Worm (Caenorhabditis elegans) whole organism, L2 larva: ENCODE measurements around the gene Y52E8A.1.

Experiments
- C34F6.9 ChIP-seq: fragments of 150-350 bp; optimal IDR thresholded peaks from 2 replicates; lab custom pipeline; 2014; ENCODE audit warnings: missing biosample characterization, missing genetic modification characterization
- Y55F3AM.14 ChIP-seq: fragments of 200-800 bp; sonication (Bioruptor generic); optimal IDR thresholded peaks from 2 replicates; lab custom pipeline; 2018; ENCODE audit warnings: mild to moderate bottlenecking, missing genetic modification characterization, missing compliant biosample characterization
- ZK546.5 ChIP-seq: sonication (generic microtip); optimal IDR thresholded peaks from 2 replicates; lab custom pipeline; 2017; ENCODE audit warnings: missing biosample characterization, missing genetic modification characterization
- alr-1 ChIP-seq: fragments of 150-350 bp; optimal IDR thresholded peaks from 2 replicates; lab custom pipeline; 2014; ENCODE audit warnings: missing biosample characterization, missing genetic modification characterization
- aly-2 ChIP-seq: fragments of 150-350 bp; optimal IDR thresholded peaks from 2 replicates; lab custom pipeline; 2014; ENCODE audit warnings: missing biosample characterization, missing genetic modification characterization
- blmp-1 ChIP-seq: sonication (generic microtip); optimal IDR thresholded peaks from 2 replicates; lab custom pipeline; 2017; ENCODE audit warnings: missing genetic modification characterization, mild to moderate bottlenecking, missing compliant biosample characterization, antibody characterized with exemption, moderate library complexity; ENCODE audit not compliant: insufficient read depth
- crh-2 ChIP-seq: sonication (generic microtip); optimal IDR thresholded peaks from 2 replicates; lab custom pipeline; 2017; ENCODE audit warnings: missing biosample characterization, missing genetic modification characterization
- egl-27 ChIP-seq: sonication (generic microtip); optimal IDR thresholded peaks from 3 replicates; lab custom pipeline; 2017; ENCODE audit warnings: missing biosample characterization, missing genetic modification reagents, missing genetic modification characterization
- elt-1 ChIP-seq: fragments of 150-350 bp; optimal IDR thresholded peaks from 2 replicates; lab custom pipeline; 2014; ENCODE audit warnings: missing biosample characterization, missing genetic modification characterization
- elt-3 ChIP-seq: sonication (generic microtip); optimal IDR thresholded peaks from 2 replicates; lab custom pipeline; 2017; ENCODE audit warnings: missing biosample characterization, missing genetic modification characterization
- fos-1 ChIP-seq: fragments of 150-350 bp; optimal IDR thresholded peaks from 2 replicates; lab custom pipeline; 2014; ENCODE audit warnings: missing biosample characterization, missing genetic modification characterization
- gmeb-1 ChIP-seq: fragments of 150-350 bp; optimal IDR thresholded peaks from 2 replicates; lab custom pipeline; 2014; ENCODE audit warnings: missing biosample characterization, missing genetic modification characterization
- lin-11 ChIP-seq: fragments of 150-350 bp; sonication (generic microtip); optimal IDR thresholded peaks from 2 replicates; lab custom pipeline; 2014; ENCODE audit warnings: missing biosample characterization, missing genetic modification characterization, inconsistent platforms, mixed read lengths
- lin-13 ChIP-seq: fragments of 150-350 bp; optimal IDR thresholded peaks from 2 replicates; lab custom pipeline; 2014; ENCODE audit warnings: missing biosample characterization, missing genetic modification reagents, missing genetic modification characterization
- lin-39 ChIP-seq: fragments of 150-350 bp; optimal IDR thresholded peaks from 2 replicates; lab custom pipeline; 2014; ENCODE audit warnings: missing biosample characterization, missing genetic modification reagents, missing genetic modification characterization
- lsy-2 ChIP-seq, 2 experiments: fragments of 150-350 bp in 1 of 2; sonication (generic microtip) in 1 of 2; optimal IDR thresholded peaks; 2 replicates each; lab custom pipeline; 2014 to 2017; ENCODE audit warnings: missing biosample characterization in 2 of 2, missing genetic modification characterization in 2 of 2
- mbf-1 ChIP-seq: sonication (generic microtip); optimal IDR thresholded peaks from 2 replicates; lab custom pipeline; 2017; ENCODE audit warnings: missing biosample characterization, missing genetic modification characterization
- nhr-129 ChIP-seq: fragments of 150-350 bp; optimal IDR thresholded peaks from 2 replicates; lab custom pipeline; 2014; ENCODE audit warnings: missing biosample characterization, missing genetic modification characterization
- nhr-21 ChIP-seq: fragments of 150-350 bp; optimal IDR thresholded peaks from 2 replicates; lab custom pipeline; 2014; ENCODE audit warnings: missing biosample characterization, missing genetic modification characterization
- nhr-23 ChIP-seq: fragments of 150-350 bp; optimal IDR thresholded peaks from 2 replicates; lab custom pipeline; 2014; ENCODE audit warnings: missing biosample characterization, missing genetic modification reagents, missing genetic modification characterization
- nhr-237 ChIP-seq: fragments of 150-350 bp; optimal IDR thresholded peaks from 2 replicates; lab custom pipeline; 2014; ENCODE audit warnings: missing biosample characterization, missing genetic modification characterization
- nhr-25 ChIP-seq: fragments of 150-350 bp; sonication (generic microtip); optimal IDR thresholded peaks from 3 replicates; lab custom pipeline; 2014; ENCODE audit warnings: missing biosample characterization, missing genetic modification characterization
- nhr-6 ChIP-seq: fragments of 150-350 bp; optimal IDR thresholded peaks from 2 replicates; lab custom pipeline; 2014; ENCODE audit warnings: missing biosample characterization, missing genetic modification characterization
- peb-1 ChIP-seq: fragments of 150-350 bp; optimal IDR thresholded peaks from 2 replicates; lab custom pipeline; 2014; ENCODE audit warnings: missing biosample characterization, missing genetic modification characterization
- sem-4 ChIP-seq: fragments of 150-350 bp; optimal IDR thresholded peaks from 2 replicates; lab custom pipeline; 2014; ENCODE audit warnings: missing biosample characterization, missing genetic modification reagents, missing genetic modification characterization
- sma-3 ChIP-seq: sonication (generic microtip); optimal IDR thresholded peaks from 2 replicates; lab custom pipeline; 2016; ENCODE audit warnings: missing genetic modification reagents, missing genetic modification characterization, missing compliant biosample characterization
- sma-9 ChIP-seq, 2 experiments: fragments of 150-350 bp in 1 of 2; sonication (generic microtip) in 1 of 2; optimal IDR thresholded peaks; 2 replicates each; lab custom pipeline; 2014 to 2016; ENCODE audit warnings: missing genetic modification characterization in 2 of 2, mild to moderate bottlenecking in 1 of 2, missing biosample characterization in 1 of 2, missing compliant biosample characterization in 1 of 2, missing genetic modification reagents in 1 of 2, moderate library complexity in 1 of 2
- snpc-4 ChIP-seq: fragments of 150-350 bp; optimal IDR thresholded peaks from 2 replicates; lab custom pipeline; 2014; ENCODE audit warnings: missing biosample characterization, missing genetic modification characterization
- unc-39 ChIP-seq: fragments of 150-350 bp; optimal IDR thresholded peaks from 2 replicates; lab custom pipeline; 2014; ENCODE audit warnings: missing biosample characterization, missing genetic modification characterization
- unc-55 ChIP-seq: fragments of 150-350 bp; sonication (generic microtip); optimal IDR thresholded peaks from 3 replicates; lab custom pipeline; 2014; ENCODE audit warnings: missing biosample characterization, missing genetic modification reagents, missing genetic modification characterization
- unc-62 ChIP-seq: fragments of 150-350 bp; optimal IDR thresholded peaks from 2 replicates; lab custom pipeline; 2014; ENCODE audit warnings: missing biosample characterization, missing genetic modification reagents, missing genetic modification characterization
- zag-1 ChIP-seq: fragments of 150-350 bp; optimal IDR thresholded peaks from 2 replicates; lab custom pipeline; 2014; ENCODE audit warnings: missing biosample characterization, missing genetic modification characterization
- ztf-1 ChIP-seq: fragments of 200-800 bp; sonication (Bioruptor generic); conservative IDR thresholded peaks from 2 replicates; pipeline ENCODE4 v1.3.6; 2022; ENCODE audit warnings: missing genetic modification characterization, missing compliant biosample characterization
- ztf-11 ChIP-seq: sonication (generic microtip); optimal IDR thresholded peaks from 2 replicates; lab custom pipeline; 2017; ENCODE audit warnings: missing biosample characterization, missing genetic modification characterization
- ztf-4 ChIP-seq: fragments of 150-350 bp; optimal IDR thresholded peaks from 2 replicates; lab custom pipeline; 2014; ENCODE audit warnings: missing biosample characterization, missing genetic modification characterization

Y52E8A.1 gene

DNA sequence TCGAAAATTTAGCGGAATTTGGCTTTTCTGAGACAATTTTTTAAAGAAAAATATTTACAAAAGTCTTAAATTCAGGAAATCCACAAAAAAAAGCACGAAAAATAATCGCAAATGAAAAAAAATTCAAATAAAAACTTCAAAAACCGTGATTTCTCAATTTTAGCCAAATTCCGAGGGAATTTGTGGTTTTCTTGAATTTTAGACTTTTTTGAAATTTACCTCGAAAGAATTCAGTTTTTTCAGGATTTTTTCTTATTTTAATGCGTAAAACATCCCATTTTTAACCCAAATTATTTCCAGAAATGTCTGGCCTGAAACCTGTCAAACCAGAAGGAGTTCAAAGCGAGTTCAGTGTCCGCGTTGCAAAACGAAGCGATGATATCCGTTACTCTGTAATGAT is 20.6 kb upstream of the Y52E8A.1 start, which contains the start of gene gtf-2F1:
TSS of gene gtf-2F1 (plus strand) at position 301 of the 400 bp plus-strand sequence.
- TF ChIP-seq lsy-2 (tag; optimal IDR thresholded peaks at IDR 0.05; lab: Kevin White, UChicago) (no peak), unc-55 (no peak), ZK546.5 (tag; lab: Kevin White, UChicago) (no peak), lin-11 (tag; lab: Kevin White, UChicago) (no peak)

ce11 chrII:4306921-4307630 is 14.8 kb upstream of the Y52E8A.1 start, which contains the start of gene Y52E8A.3:
Y52E8A.3 (minus strand) TSS chrII:4306971.
- no peak for TF ChIP-seq unc-62 (GFP tag; lab: Kevin White, UChicago)
- TF ChIP-seq nhr-25 (tag; lab: Kevin White, UChicago): no peak
- TF ChIP-seq nhr-6 (tag; lab: Kevin White, UChicago): no peak

ce11 chrII:4312115-4312514 is 9.8 kb upstream of the Y52E8A.1 start, which contains the start of gene plep-1:
plep-1 (minus strand) TSS chrII:4312215.
- no peak for TF ChIP-seq elt-3 (tag; lab: Kevin White, UChicago)
- no peak for TF ChIP-seq unc-62 (GFP tag; lab: Kevin White, UChicago)
- TF ChIP-seq Y55F3AM.14 (GFP tag; lab: Kevin White, UChicago): no peak
- no peak for TF ChIP-seq elt-1 (tag; lab: Kevin White, UChicago)
- TF ChIP-seq sma-9 (GFP tag; optimal IDR thresholded peaks at IDR 0.05; lab: Kevin White, UChicago): no peak
- no peak for TF ChIP-seq sma-9 (tag; optimal IDR thresholded peaks at IDR 0.05; lab: Kevin White, UChicago)
- TF ChIP-seq blmp-1: no peak
- no peak for TF ChIP-seq ztf-1 (GFP tag; lab: Robert Waterston, UW)
- no peak for TF ChIP-seq lin-11 (tag; lab: Kevin White, UChicago)
- TF ChIP-seq snpc-4 (tag; lab: Kevin White, UChicago): no peak
- TF ChIP-seq ZK546.5 (tag; lab: Kevin White, UChicago): no peak
- TF ChIP-seq gmeb-1 (tag; lab: Kevin White, UChicago): no peak
- no peak for TF ChIP-seq alr-1 (tag; lab: Kevin White, UChicago)

ce11 chrII:4316011-4316410 is 5.9 kb upstream of the Y52E8A.1 start, which contains the start of gene srw-40:
srw-40 (minus strand) TSS chrII:4316111.
- no peak for TF ChIP-seq zag-1 (tag; lab: Kevin White, UChicago)
- no peak for TF ChIP-seq crh-2 (tag; lab: Kevin White, UChicago)
- no peak for TF ChIP-seq nhr-129 (tag; lab: Kevin White, UChicago)
- no peak for TF ChIP-seq lsy-2 (tag; optimal IDR thresholded peaks at IDR 0.05; lab: Kevin White, UChicago)
- no peak for TF ChIP-seq lin-13 (GFP tag; lab: Kevin White, UChicago)
- no peak for TF ChIP-seq Y55F3AM.14 (GFP tag; lab: Kevin White, UChicago)
- TF ChIP-seq ztf-4 (tag; lab: Kevin White, UChicago): no peak
- no peak for TF ChIP-seq aly-2
- no peak for TF ChIP-seq snpc-4 (tag; lab: Kevin White, UChicago)
- TF ChIP-seq peb-1 (tag; lab: Kevin White, UChicago): no peak
- TF ChIP-seq, all 48 proteins: peak for 0

ce11 chrII:4319537-4320019 is 2.3 kb upstream of the Y52E8A.1 start, which contains the start of gene Y52E8A.6:
Y52E8A.6 (minus strand) TSS chrII:4319969.
- TF ChIP-seq nhr-21 (tag; lab: Kevin White, UChicago): no peak
- TF ChIP-seq gmeb-1 (tag; lab: Kevin White, UChicago): no peak
- no peak for TF ChIP-seq sem-4
- TF ChIP-seq mbf-1 (tag; lab: Kevin White, UChicago): no peak
- TF ChIP-seq egl-27 (tag; lab: Kevin White, UChicago): no peak

DNA sequence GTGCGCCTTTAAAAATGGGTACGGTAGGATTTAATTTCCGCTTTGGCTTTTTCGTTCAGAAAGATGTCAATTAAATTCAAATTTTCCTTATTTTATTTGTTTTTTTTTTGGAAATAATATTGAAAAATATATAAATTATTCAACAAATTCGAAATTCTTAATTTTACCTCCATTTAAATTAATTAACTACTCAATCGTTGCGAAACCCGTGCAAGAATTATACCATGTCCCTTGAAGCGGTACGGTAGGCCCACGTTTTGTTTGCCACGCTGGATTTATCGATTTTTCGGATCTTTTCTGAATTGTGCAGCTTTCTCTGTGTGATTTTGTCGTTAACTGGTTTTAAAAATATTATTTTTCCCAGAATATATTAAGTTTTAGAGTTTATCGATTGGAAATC is 1.4 kb upstream of the Y52E8A.1 start, which contains the start of gene Y52E8A.2:
TSS of gene Y52E8A.2 (plus strand) at position 382 of the 400 bp plus-strand sequence.
- TF ChIP-seq snpc-4 (tag; lab: Kevin White, UChicago) (no peak), sma-9 (GFP tag; optimal IDR thresholded peaks at IDR 0.05; lab: Kevin White, UChicago) (no peak), sma-9 (tag; optimal IDR thresholded peaks at IDR 0.05; lab: Kevin White, UChicago) (no peak), unc-39 (no peak), nhr-237 (tag; lab: Kevin White, UChicago) (no peak), elt-1 (tag; lab: Kevin White, UChicago) (no peak), C34F6.9 (tag; lab: Kevin White, UChicago) (no peak), nhr-129 (tag; lab: Kevin White, UChicago) (no peak), sma-3 (no peak), mbf-1 (tag; lab: Kevin White, UChicago) (no peak), ztf-11 (no peak), zag-1 (tag; lab: Kevin White, UChicago) (no peak), nhr-6 (tag; lab: Kevin White, UChicago) (no peak), sem-4 (no peak), fos-1 (tag; lab: Kevin White, UChicago) (no peak), nhr-23 (tag; lab: Kevin White, UChicago) (no peak), lin-39 (no peak)
